Worm (Caenorhabditis elegans): ENCODE measurements around the gene sym-4.

The sym-4 gene

DNA sequence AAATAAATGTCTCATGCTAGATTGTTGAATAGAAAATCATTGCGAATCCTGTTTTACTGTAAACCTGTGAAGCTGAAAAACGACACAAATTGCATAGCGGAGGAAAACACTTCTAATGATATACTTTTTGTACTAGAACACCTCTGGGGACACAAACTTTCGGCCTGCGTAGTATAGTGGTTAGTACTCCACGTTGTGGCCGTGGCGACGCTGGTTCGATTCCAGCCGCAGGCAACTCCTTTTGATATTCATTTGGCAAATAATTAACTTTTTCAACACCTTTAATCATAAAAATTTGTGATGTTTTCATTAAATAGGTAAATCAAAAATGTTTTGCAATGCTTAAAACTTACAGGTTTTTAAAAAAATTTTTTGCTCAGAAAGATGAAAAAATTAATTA is 34.5 kb downstream of the sym-4 start:
- TF ChIP-seq elt-1 (tag; optimal IDR thresholded peaks at IDR 0.05; ENCODE audit: borderline replicate concordance, insufficient read depth) (no peak), lin-32 (GFP tag; optimal IDR thresholded peaks at IDR 0.05) (no peak), unc-39 (tag; optimal IDR thresholded peaks at IDR 0.05) (no peak), bed-3 (GFP tag; optimal IDR thresholded peaks at IDR 0.05) (no peak), unc-120 (tag; optimal IDR thresholded peaks at IDR 0.05; ENCODE audit: poor library complexity, severe bottlenecking) (no peak), nhr-2 (tag; optimal IDR thresholded peaks at IDR 0.05) (no peak), nhr-12 (tag; optimal IDR thresholded peaks at IDR 0.05) (no peak), ztf-11 (tag; optimal IDR thresholded peaks at IDR 0.05) (no peak), mls-2 (tag; optimal IDR thresholded peaks at IDR 0.05) (no peak), unc-62 (GFP tag; optimal IDR thresholded peaks at IDR 0.05) (no peak)

DNA sequence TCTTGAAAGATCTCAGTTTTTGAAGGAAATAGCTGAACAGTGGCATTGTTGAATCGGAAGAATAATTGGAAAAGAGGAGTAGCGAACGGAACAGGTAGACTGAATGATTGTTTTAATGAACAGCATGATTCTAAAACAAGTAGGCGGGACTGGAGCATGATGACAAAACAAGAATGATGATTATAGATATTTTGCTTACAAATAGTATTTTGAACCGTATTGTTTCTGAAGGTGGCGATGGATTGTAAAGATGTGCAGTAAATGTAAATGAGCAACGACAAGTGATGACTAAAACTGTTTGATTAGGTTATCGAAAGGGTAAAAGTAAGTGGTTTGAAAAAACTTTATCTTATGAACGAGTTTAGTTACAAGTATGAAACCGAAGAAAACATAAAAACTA is 35.2 kb downstream of the sym-4 start, which contains the start of gene F28H6.8:
Gene F28H6.8, minus strand, starts transcription at position 101 of the 400 bp plus-strand sequence.
- TF ChIP-seq ceh-39 (tag; optimal IDR thresholded peaks at IDR 0.05) = no peak
- no peak for TF ChIP-seq hlh-1 (tag; optimal IDR thresholded peaks at IDR 0.05)
- TF ChIP-seq nhr-237 (tag; optimal IDR thresholded peaks at IDR 0.05) = no peak
- no peak for TF ChIP-seq mab-5 (tag; optimal IDR thresholded peaks at IDR 0.05)
- TF ChIP-seq mls-2 (tag; optimal IDR thresholded peaks at IDR 0.05) = no peak
- no peak for TF ChIP-seq pha-4 (tag; optimal IDR thresholded peaks at IDR 0.05)

DNA sequence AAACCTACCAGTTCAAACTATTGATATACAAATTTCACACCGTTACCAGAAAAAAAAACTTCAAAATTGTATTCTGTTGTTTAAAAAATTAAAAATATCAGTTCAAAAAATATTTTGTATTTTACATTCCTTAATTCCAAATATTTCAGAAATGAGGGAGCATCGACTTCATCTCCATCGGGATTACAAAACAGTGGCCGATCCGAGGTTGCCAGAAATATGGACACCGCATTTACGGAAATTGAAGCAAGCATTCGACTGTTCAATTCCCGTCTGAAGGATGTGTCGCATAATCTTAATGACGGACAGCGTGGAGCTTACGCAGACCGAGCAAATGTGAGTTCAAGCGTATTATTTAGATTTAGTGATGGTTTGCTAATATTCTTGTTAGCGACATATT is 36.7 kb downstream of the sym-4 start:
- no peak for TF ChIP-seq ceh-83 (GFP tag; optimal IDR thresholded peaks at IDR 0.05)

DNA sequence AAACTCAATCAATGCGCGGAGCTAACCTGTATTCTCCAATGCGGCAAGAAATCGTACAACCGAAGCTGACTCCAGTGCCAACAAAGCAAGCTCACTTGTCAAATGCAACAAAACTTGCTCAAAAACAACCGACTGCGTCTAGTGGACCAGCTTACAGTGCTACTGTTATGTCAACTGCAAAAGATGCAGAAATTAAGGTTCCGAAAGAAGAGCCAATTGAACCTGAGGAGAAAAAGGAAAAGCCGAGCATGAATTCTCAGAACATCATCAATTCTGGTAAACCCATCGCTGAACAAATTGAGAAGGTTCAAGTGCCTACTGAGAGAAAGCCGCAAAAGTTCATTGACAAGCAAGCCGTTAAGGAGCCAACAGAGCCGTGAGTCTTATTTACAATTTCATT is 37.9 kb downstream of the sym-4 start:
- TF ChIP-seq nhr-28 (tag; optimal IDR thresholded peaks at IDR 0.05) (no peak), nhr-12 (tag; optimal IDR thresholded peaks at IDR 0.05) (no peak), bed-3 (GFP tag; optimal IDR thresholded peaks at IDR 0.05) (no peak), drap-1 (GFP tag; optimal IDR thresholded peaks at IDR 0.05) (no peak), elt-1 (tag; optimal IDR thresholded peaks at IDR 0.05; ENCODE audit: borderline replicate concordance, insufficient read depth) (no peak), sem-2 (GFP tag; optimal IDR thresholded peaks at IDR 0.05) (no peak), ztf-11 (tag; optimal IDR thresholded peaks at IDR 0.05) (no peak), nhr-237 (tag; optimal IDR thresholded peaks at IDR 0.05) (no peak), nhr-2 (tag; optimal IDR thresholded peaks at IDR 0.05) (no peak), lsy-2 (tag; optimal IDR thresholded peaks at IDR 0.05) (no peak), lin-13 (tag; optimal IDR thresholded peaks at IDR 0.05) (no peak), snpc-4 (tag; optimal IDR thresholded peaks at IDR 0.05) (no peak)

DNA sequence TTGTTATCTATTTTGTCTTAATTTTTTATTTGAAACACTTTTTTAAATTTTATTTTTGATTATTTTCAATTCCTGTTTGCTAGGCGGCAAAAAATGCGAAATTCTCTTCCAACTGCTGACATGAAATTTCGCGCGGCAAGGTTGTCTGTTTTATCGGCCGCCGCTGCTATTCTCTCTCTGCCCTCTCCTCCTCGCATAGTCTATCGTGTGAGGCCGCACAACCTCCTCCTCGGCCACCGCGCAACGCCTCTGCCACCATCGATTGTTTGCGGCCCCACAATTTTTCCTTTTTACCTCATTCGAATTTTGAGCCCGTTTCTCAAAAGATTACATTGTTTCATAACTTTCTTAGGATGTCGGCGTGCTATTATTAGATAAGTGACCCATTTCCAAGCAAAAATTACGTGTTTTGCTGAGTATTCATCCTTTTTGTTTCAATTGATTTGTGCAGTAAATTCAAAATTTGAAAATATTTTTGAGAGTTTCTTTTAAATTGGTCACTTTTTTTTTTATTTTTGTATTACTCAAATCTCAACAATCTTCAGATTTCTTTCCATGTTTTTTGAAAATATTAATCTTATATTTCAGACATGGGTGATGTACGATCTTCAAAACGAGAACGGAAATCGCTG is 42.0 kb downstream of the sym-4 start, which contains the start of gene F28H6.4:
Gene F28H6.4, plus strand, starts transcription at position 582 of the 632 bp plus-strand sequence.
- no peak for TF ChIP-seq mep-1 (tag; optimal IDR thresholded peaks at IDR 0.05)
- TF ChIP-seq sptf-1 (tag; optimal IDR thresholded peaks at IDR 0.05) = peak; percentile 3

DNA sequence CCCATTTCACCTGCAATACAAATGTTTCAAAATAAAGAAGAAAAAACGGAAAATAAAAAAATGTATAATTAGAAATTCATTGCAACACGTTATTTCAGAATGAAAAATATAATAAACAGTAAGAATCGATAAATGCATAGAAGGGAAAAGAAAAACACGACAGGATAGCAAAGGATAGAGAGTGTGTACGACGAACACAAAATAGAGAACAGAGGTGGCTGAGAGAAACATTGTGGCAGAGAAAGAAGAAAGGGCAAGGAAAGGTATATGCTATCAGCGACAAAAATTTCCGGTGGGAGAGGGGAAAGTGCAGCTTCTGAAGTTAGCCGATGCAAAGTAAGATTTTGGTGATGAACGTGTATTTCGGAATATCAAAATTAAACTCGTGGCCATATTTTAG is 43.5 kb downstream of the sym-4 start, which contains the start of gene F28H6.6:
Gene F28H6.6, minus strand, starts transcription at position 10 of the 400 bp plus-strand sequence.
- TF ChIP-seq ztf-11 (tag; optimal IDR thresholded peaks at IDR 0.05) (no peak), unc-120 (tag; optimal IDR thresholded peaks at IDR 0.05; ENCODE audit: poor library complexity, severe bottlenecking) (no peak), elt-3 (tag; optimal IDR thresholded peaks at IDR 0.05) (no peak), elt-1 (tag; optimal IDR thresholded peaks at IDR 0.05; ENCODE audit: borderline replicate concordance, insufficient read depth) (no peak), ham-2 (GFP tag; optimal IDR thresholded peaks at IDR 0.05) (no peak), blmp-1 (tag; optimal IDR thresholded peaks at IDR 0.05) (no peak), unc-39 (tag; optimal IDR thresholded peaks at IDR 0.05) (no peak), drap-1 (GFP tag; optimal IDR thresholded peaks at IDR 0.05) (no peak), nhr-237 (tag; optimal IDR thresholded peaks at IDR 0.05) (no peak), ceh-83 (GFP tag; optimal IDR thresholded peaks at IDR 0.05) (no peak), tbx-8 (GFP tag; optimal IDR thresholded peaks at IDR 0.05) (no peak), lsy-2 (tag; optimal IDR thresholded peaks at IDR 0.05) (no peak), lin-32 (GFP tag; optimal IDR thresholded peaks at IDR 0.05) (no peak), pha-4 (tag; optimal IDR thresholded peaks at IDR 0.05) (no peak), nhr-28 (tag; optimal IDR thresholded peaks at IDR 0.05) (no peak), mls-2 (tag; optimal IDR thresholded peaks at IDR 0.05) (no peak), snpc-4 (tag; optimal IDR thresholded peaks at IDR 0.05) (no peak), nhr-12 (tag; optimal IDR thresholded peaks at IDR 0.05) (no peak), mep-1 (tag; optimal IDR thresholded peaks at IDR 0.05) (no peak)

Data from whole organism, mixed stage, embryonic.